Fruit fly (Drosophila melanogaster) whole organism, prepupa: Measurements from ENCODE around the gene CG13082.

Experiments used
- CG10669 ChIP-seq: fragments of 200-800 bp; sonication (Bioruptor generic); optimal IDR thresholded peaks from 3 replicates; lab custom pipeline; 2018; ENCODE audit warnings: missing biosample characterization, mild to moderate bottlenecking, missing genetic modification characterization, moderate library complexity
- CG11294 ChIP-seq: fragments of 200-800 bp; sonication (Bioruptor generic); IDR thresholded peaks from 2 replicates; pipeline ENCODE4 v1.3.6; 2022; ENCODE audit warnings: missing biosample characterization, missing genetic modification characterization
- CG11762 ChIP-seq: fragments of 200-800 bp; sonication (Bioruptor generic); optimal IDR thresholded peaks from 3 replicates; lab custom pipeline; 2016; ENCODE audit warnings: missing biosample characterization, missing genetic modification characterization; ENCODE audit not compliant: insufficient read depth
- CG11902 ChIP-seq: fragments of 200-800 bp; sonication (Bioruptor generic); optimal IDR thresholded peaks from 3 replicates; lab custom pipeline; 2016; ENCODE audit warnings: missing biosample characterization, missing genetic modification characterization
- CG15336 ChIP-seq: fragments of 200-800 bp; sonication (Bioruptor generic); IDR thresholded peaks from 2 replicates; pipeline ENCODE4 v1.3.6; 2022; ENCODE audit warnings: missing biosample characterization, missing genetic modification characterization
- CG16779 ChIP-seq: fragments of 200-800 bp; sonication (Bioruptor generic); optimal IDR thresholded peaks from 3 replicates; lab custom pipeline; 2017; ENCODE audit warnings: missing biosample characterization, mild to moderate bottlenecking, missing genetic modification characterization
- CG32006 ChIP-seq: fragments of 200-800 bp; sonication (Bioruptor generic); optimal IDR thresholded peaks from 3 replicates; lab custom pipeline; 2017; ENCODE audit warnings: missing biosample characterization, mild to moderate bottlenecking, missing genetic modification characterization
- CG34406 ChIP-seq: fragments of 200-800 bp; sonication (Bioruptor generic); optimal IDR thresholded peaks from 3 replicates; lab custom pipeline; 2016; ENCODE audit warnings: missing biosample characterization, missing genetic modification characterization
- CG3919 ChIP-seq: fragments of 200-800 bp; sonication (Bioruptor generic); optimal IDR thresholded peaks from 3 replicates; lab custom pipeline; 2016; ENCODE audit warnings: missing biosample characterization, missing genetic modification characterization
- CG4318 ChIP-seq: fragments of 200-800 bp; sonication (Bioruptor generic); optimal IDR thresholded peaks from 3 replicates; lab custom pipeline; 2017; ENCODE audit warnings: missing biosample characterization, mild to moderate bottlenecking, missing genetic modification characterization
- CG6163 ChIP-seq: fragments of 200-800 bp; sonication (Bioruptor generic); IDR thresholded peaks from 3 replicates; pipeline ENCODE4 v1.3.6; 2022; ENCODE audit warnings: missing biosample characterization, missing genetic modification characterization
- CG6276 ChIP-seq: fragments of 200-800 bp; sonication (Bioruptor generic); optimal IDR thresholded peaks from 2 replicates; lab custom pipeline; 2017; ENCODE audit warnings: missing biosample characterization, mild to moderate bottlenecking, missing genetic modification characterization
- CG6808 ChIP-seq: fragments of 200-800 bp; sonication (Bioruptor generic); optimal IDR thresholded peaks from 3 replicates; lab custom pipeline; 2017; ENCODE audit warnings: missing biosample characterization, missing genetic modification characterization, mild to moderate bottlenecking, moderate library complexity, missing genetic modification reagents
- CG6854 ChIP-seq: fragments of 200-800 bp; sonication (Bioruptor generic); optimal IDR thresholded peaks from 2 replicates; lab custom pipeline; 2017; ENCODE audit warnings: missing biosample characterization, mild to moderate bottlenecking, missing genetic modification characterization
- CG8119 ChIP-seq: fragments of 200-800 bp; sonication (Bioruptor generic); IDR thresholded peaks from 3 replicates; pipeline ENCODE4 v1.3.6; 2022; ENCODE audit warnings: missing biosample characterization, missing genetic modification characterization
- CG8632 ChIP-seq: fragments of 200-800 bp; sonication (Bioruptor generic); optimal IDR thresholded peaks from 3 replicates; lab custom pipeline; 2016; ENCODE audit warnings: missing biosample characterization, missing genetic modification characterization
- Eip78C ChIP-seq: fragments of 200-800 bp; sonication (Bioruptor generic); peaks from one replicate; lab custom pipeline; 2016; ENCODE audit warnings: missing biosample characterization, missing genetic modification characterization
- Ets21C ChIP-seq: fragments of 200-800 bp; sonication (Bioruptor generic); optimal IDR thresholded peaks from 3 replicates; lab custom pipeline; 2016; ENCODE audit warnings: missing biosample characterization, missing genetic modification characterization
- Ets96B ChIP-seq: fragments of 200-800 bp; optimal IDR thresholded peaks from 2 replicates; lab custom pipeline; 2019; ENCODE audit warnings: missing biosample characterization, mild to moderate bottlenecking, missing genetic modification characterization, moderate library complexity
- Hr38 ChIP-seq: sonication (Bioruptor generic); optimal IDR thresholded peaks from 2 replicates; lab custom pipeline; 2016; ENCODE audit warnings: missing biosample characterization, missing genetic modification characterization
- Hr39 ChIP-seq: fragments of 200-800 bp; sonication (Bioruptor generic); optimal IDR thresholded peaks from 2 replicates; lab custom pipeline; 2016; ENCODE audit warnings: missing biosample characterization, missing genetic modification characterization
- Hr4 ChIP-seq: fragments of 200-800 bp; sonication (Bioruptor generic); optimal IDR thresholded peaks from 3 replicates; lab custom pipeline; 2016; ENCODE audit warnings: missing biosample characterization, missing genetic modification characterization
- Lpt ChIP-seq: fragments of 200-800 bp; sonication (Bioruptor generic); optimal IDR thresholded peaks from 3 replicates; lab custom pipeline; 2016; ENCODE audit warnings: missing biosample characterization, missing genetic modification characterization
- Met ChIP-seq: fragments of 200-800 bp; sonication (Bioruptor generic); optimal IDR thresholded peaks from 3 replicates; lab custom pipeline; 2016; ENCODE audit warnings: missing biosample characterization, missing genetic modification characterization
- OdsH ChIP-seq: fragments of 200-800 bp; sonication (Bioruptor generic); optimal IDR thresholded peaks from 3 replicates; lab custom pipeline; 2016; ENCODE audit warnings: missing biosample characterization, missing genetic modification characterization
- Smox ChIP-seq: fragments of 200-800 bp; sonication (Bioruptor generic); optimal IDR thresholded peaks from 3 replicates; lab custom pipeline; 2016; ENCODE audit warnings: missing biosample characterization, missing genetic modification characterization
- Sox102F ChIP-seq: fragments of 200-800 bp; sonication (Bioruptor generic); optimal IDR thresholded peaks from 2 replicates; lab custom pipeline; 2016; ENCODE audit warnings: missing biosample characterization, mild to moderate bottlenecking, missing genetic modification characterization
- Sox14 ChIP-seq: fragments of 200-800 bp; sonication (Bioruptor generic); optimal IDR thresholded peaks from 3 replicates; lab custom pipeline; 2016; ENCODE audit warnings: missing biosample characterization, missing genetic modification characterization
- Sox15 ChIP-seq: fragments of 200-800 bp; sonication (Bioruptor generic); optimal IDR thresholded peaks from 3 replicates; lab custom pipeline; 2016; ENCODE audit warnings: missing biosample characterization, missing genetic modification characterization
- acj6 ChIP-seq: fragments of 200-800 bp; sonication (Bioruptor generic); optimal IDR thresholded peaks from 3 replicates; lab custom pipeline; 2016; ENCODE audit warnings: missing biosample characterization, missing genetic modification characterization
- cyc ChIP-seq: fragments of 200-800 bp; sonication (Bioruptor generic); optimal IDR thresholded peaks from 3 replicates; lab custom pipeline; 2016; ENCODE audit warnings: missing biosample characterization, missing genetic modification characterization
- dsx ChIP-seq: fragments of 200-800 bp; optimal IDR thresholded peaks from 3 replicates; lab custom pipeline; 2019; ENCODE audit warnings: missing biosample characterization, mild to moderate bottlenecking, missing genetic modification characterization, moderate library complexity; ENCODE audit not compliant: poor library complexity, severe bottlenecking
- eg ChIP-seq: fragments of 200-800 bp; sonication (Bioruptor generic); IDR thresholded peaks from 3 replicates; pipeline ENCODE4 v1.3.6; 2022; ENCODE audit warnings: missing biosample characterization, missing genetic modification characterization
- esn ChIP-seq: fragments of 200-800 bp; sonication (Bioruptor generic); optimal IDR thresholded peaks from 2 replicates; lab custom pipeline; 2016; ENCODE audit warnings: missing biosample characterization, mild to moderate bottlenecking, missing genetic modification characterization, moderate library complexity
- fd59A ChIP-seq: fragments of 200-800 bp; sonication (Bioruptor generic); optimal IDR thresholded peaks from 2 replicates; lab custom pipeline; 2017; ENCODE audit warnings: missing biosample characterization, mild to moderate bottlenecking, missing genetic modification characterization, missing genetic modification reagents
- fd85E ChIP-seq: fragments of 200-800 bp; sonication (Bioruptor generic); optimal IDR thresholded peaks from 3 replicates; lab custom pipeline; 2016; ENCODE audit warnings: missing biosample characterization, missing genetic modification characterization
- fkh ChIP-seq: fragments of 200-800 bp; sonication (Bioruptor generic); optimal IDR thresholded peaks from 3 replicates; lab custom pipeline; 2017; ENCODE audit warnings: missing biosample characterization, mild to moderate bottlenecking, missing genetic modification characterization, moderate library complexity
- lz ChIP-seq: fragments of 200-800 bp; sonication (Bioruptor generic); optimal IDR thresholded peaks from 3 replicates; lab custom pipeline; 2016; ENCODE audit warnings: missing biosample characterization, missing genetic modification characterization
- net ChIP-seq: fragments of 200-800 bp; sonication (Bioruptor generic); optimal IDR thresholded peaks from 3 replicates; lab custom pipeline; 2016; ENCODE audit warnings: missing biosample characterization, missing genetic modification characterization
- pdm3 ChIP-seq: fragments of 200-800 bp; sonication (Bioruptor generic); optimal IDR thresholded peaks from 3 replicates; lab custom pipeline; 2016; ENCODE audit warnings: missing biosample characterization, missing genetic modification characterization
- spab ChIP-seq: fragments of 200-800 bp; sonication (Bioruptor generic); optimal IDR thresholded peaks from 2 replicates; lab custom pipeline; 2017; ENCODE audit warnings: missing biosample characterization, mild to moderate bottlenecking, missing genetic modification characterization, missing genetic modification reagents
- ss ChIP-seq, 2 experiments: fragments of 200-800 bp; sonication (Bioruptor generic); optimal IDR thresholded peaks; 2 replicates in 1 of 2; 3 replicates in 1 of 2; lab custom pipeline; 2017 to 2018; ENCODE audit warnings: mild to moderate bottlenecking in 2 of 2, missing biosample characterization in 2 of 2, missing genetic modification characterization in 2 of 2, moderate library complexity in 1 of 2
- svp ChIP-seq: fragments of 200-800 bp; sonication (Bioruptor generic); peaks from one replicate; lab custom pipeline; 2016; ENCODE audit warnings: missing biosample characterization, missing genetic modification characterization
- topi ChIP-seq: fragments of 200-800 bp; sonication (Bioruptor generic); optimal IDR thresholded peaks from 3 replicates; lab custom pipeline; 2016; ENCODE audit warnings: missing biosample characterization, missing genetic modification characterization
- vri ChIP-seq: fragments of 200-800 bp; sonication (Bioruptor generic); optimal IDR thresholded peaks from 3 replicates; lab custom pipeline; 2016; ENCODE audit warnings: missing biosample characterization, mild to moderate bottlenecking, missing genetic modification characterization

Gene CG13082

dm6 chr2L:19546869-19547710 lies 8.9 kb downstream of the CG13082 start, which contains the start of gene CG10337:
CG10337 (minus strand) TSS chr2L:19546959.
- TF ChIP-seq Sox15 (GFP tag; lab: Kevin White, UChicago) = no peak
- TF ChIP-seq cyc (GFP tag; lab: Kevin White, UChicago) = no peak
- peak; percentile 52 for TF ChIP-seq CG15336 (GFP tag; lab: Robert Waterston, UW)
- no peak for TF ChIP-seq Hr38 (GFP tag; lab: Kevin White, UChicago)
- peak; percentile 36; the same call in 1 of the 3 replicates for TF ChIP-seq CG8119 (GFP tag; lab: Robert Waterston, UW)
- TF ChIP-seq Sox14 = no peak
- TF ChIP-seq CG6808 (GFP tag; lab: Kevin White, UChicago) = no peak
- peak; percentile 34 for TF ChIP-seq topi
- peak; percentile 13 to 15 for TF ChIP-seq ss (GFP tag; optimal IDR thresholded peaks at IDR 0.05; lab: Kevin White, UChicago)
- TF ChIP-seq Sox102F (GFP tag; lab: Kevin White, UChicago) = peak; percentile 19
- no peak for TF ChIP-seq fd85E (GFP tag; lab: Kevin White, UChicago)
- TF ChIP-seq Hr39 (GFP tag; lab: Kevin White, UChicago) = peak; percentile 5
- no peak for TF ChIP-seq CG6276 (GFP tag; lab: Kevin White, UChicago)
- TF ChIP-seq CG6163 (GFP tag; lab: Robert Waterston, UW) = peak; percentile 42; the same call in 1 of the 3 replicates
- TF ChIP-seq CG3919 (GFP tag; lab: Kevin White, UChicago) = peak; percentile 25
- no peak for TF ChIP-seq spab
- peak; percentile 17 for TF ChIP-seq net
- peak; percentile 6 for TF ChIP-seq esn (GFP tag; lab: Kevin White, UChicago)
- TF ChIP-seq Hr4 = peak; percentile 21
- TF ChIP-seq pdm3 = no peak
- TF ChIP-seq dsx = peak; percentile 19
- peak; percentile 9 for TF ChIP-seq OdsH (GFP tag; lab: Kevin White, UChicago)
- peak; percentile 44; the same call in 1 of the 3 replicates for TF ChIP-seq eg (GFP tag; lab: Robert Waterston, UW)
- no peak for TF ChIP-seq CG10669
- TF ChIP-seq CG11294 (GFP tag; lab: Robert Waterston, UW) = no peak
- no peak for TF ChIP-seq CG11762 (GFP tag; lab: Kevin White, UChicago)
- no peak for TF ChIP-seq CG6854 (GFP tag; lab: Kevin White, UChicago)
- TF ChIP-seq lz = peak; percentile 7
- TF ChIP-seq Met (GFP tag; lab: Kevin White, UChicago) = peak; percentile 38
- no peak for TF ChIP-seq Ets21C (GFP tag; lab: Kevin White, UChicago)
- TF ChIP-seq fd59A (GFP tag; lab: Kevin White, UChicago) = no peak
- TF ChIP-seq Lpt = no peak
- peak; percentile 55 for TF ChIP-seq vri (GFP tag; lab: Kevin White, UChicago)
- TF ChIP-seq CG4318 (GFP tag; lab: Kevin White, UChicago) = no peak
- TF ChIP-seq svp (GFP tag; lab: Kevin White, UChicago) = peak; percentile 72
- TF ChIP-seq CG8632 (GFP tag; lab: Kevin White, UChicago) = peak; percentile 24
- TF ChIP-seq fkh (GFP tag; lab: Kevin White, UChicago) = peak; percentile 87
- peak; percentile 8 for TF ChIP-seq Ets96B (tag; lab: Kevin White, UChicago)
- TF ChIP-seq Smox (GFP tag; lab: Kevin White, UChicago) = peak; percentile 9
- peak; percentile 28 for TF ChIP-seq CG34406 (GFP tag; lab: Kevin White, UChicago)
- peak; percentile 12 for TF ChIP-seq acj6 (GFP tag; lab: Kevin White, UChicago)
- peak; percentile 29 for TF ChIP-seq CG32006
- no peak for TF ChIP-seq CG11902
- TF ChIP-seq CG16779 = no peak
- TF ChIP-seq Eip78C (GFP tag; lab: Kevin White, UChicago) = peak; percentile 84
